Worm (Caenorhabditis elegans): ENCODE data around the gene F33G12.6.

The F33G12.6 gene

ce11 chrII:5055129-5055666, 5.5 kb downstream of the F33G12.6 start, which contains the start of the genes ify-1 and rpl-22:
Gene ify-1 (minus strand): TSS chrII:5055179.
Gene rpl-22 (plus strand): TSS chrII:5055616.
- TF ChIP-seq mab-5 (tag; optimal IDR thresholded peaks at IDR 0.05), result peak; percentile 32
- peak; percentile 18 for TF ChIP-seq ceh-43 (GFP tag; optimal IDR thresholded peaks at IDR 0.05)
- TF ChIP-seq mls-2 (tag; optimal IDR thresholded peaks at IDR 0.05), result peak; percentile 76
- TF ChIP-seq lin-13 (tag; optimal IDR thresholded peaks at IDR 0.05), result peak; percentile 98
- TF ChIP-seq elt-1 (tag; optimal IDR thresholded peaks at IDR 0.05; ENCODE audit: borderline replicate concordance, insufficient read depth), result peak; percentile 51
- TF ChIP-seq unc-62 (GFP tag; optimal IDR thresholded peaks at IDR 0.05), result peak; percentile 61
- peak; percentile 50 for TF ChIP-seq ztf-11 (tag; optimal IDR thresholded peaks at IDR 0.05)
- TF ChIP-seq nhr-2 (tag; optimal IDR thresholded peaks at IDR 0.05), result no peak
- TF ChIP-seq blmp-1 (tag; optimal IDR thresholded peaks at IDR 0.05), result no peak
- TF ChIP-seq ces-1 (GFP tag; optimal IDR thresholded peaks at IDR 0.05), result peak; percentile 82
- peak; percentile 72 for TF ChIP-seq elt-3 (tag; optimal IDR thresholded peaks at IDR 0.05)
- TF ChIP-seq sptf-1 (tag; optimal IDR thresholded peaks at IDR 0.05), result peak; percentile 62
- peak; percentile 75 for TF ChIP-seq unc-120 (tag; optimal IDR thresholded peaks at IDR 0.05; ENCODE audit: poor library complexity, severe bottlenecking)
- TF ChIP-seq M03D4.4 (tag; optimal IDR thresholded peaks at IDR 0.05), result peak; percentile 50
- no peak for TF ChIP-seq zip-8 (tag; optimal IDR thresholded peaks at IDR 0.05)
- peak; percentile 99 for TF ChIP-seq lsy-2 (tag; optimal IDR thresholded peaks at IDR 0.05)
- peak; percentile 30 for TF ChIP-seq ceh-83 (GFP tag; optimal IDR thresholded peaks at IDR 0.05)
- TF ChIP-seq mep-1 (tag; optimal IDR thresholded peaks at IDR 0.05), result peak; percentile 96
- TF ChIP-seq sem-2 (GFP tag; optimal IDR thresholded peaks at IDR 0.05), result no peak
- no peak for TF ChIP-seq tbx-8 (GFP tag; optimal IDR thresholded peaks at IDR 0.05)
- TF ChIP-seq ham-2 (GFP tag; optimal IDR thresholded peaks at IDR 0.05), result peak; percentile 69
- TF ChIP-seq bed-3 (GFP tag; optimal IDR thresholded peaks at IDR 0.05), result no peak
- TF ChIP-seq cnd-1 (tag; optimal IDR thresholded peaks at IDR 0.05), result peak; percentile 61
- TF ChIP-seq ceh-39 (tag; optimal IDR thresholded peaks at IDR 0.05), result peak; percentile 83
- peak; percentile 39 for TF ChIP-seq nhr-12 (tag; optimal IDR thresholded peaks at IDR 0.05)
- peak; percentile 83 for TF ChIP-seq hlh-1 (tag; optimal IDR thresholded peaks at IDR 0.05)
- peak; percentile 71 for TF ChIP-seq drap-1 (GFP tag; optimal IDR thresholded peaks at IDR 0.05)
- peak; percentile 95 for TF ChIP-seq nhr-237 (tag; optimal IDR thresholded peaks at IDR 0.05)
- peak; percentile 97 for TF ChIP-seq pha-4 (tag; optimal IDR thresholded peaks at IDR 0.05)
- TF ChIP-seq flh-1 (GFP tag; optimal IDR thresholded peaks at IDR 0.05), result no peak

- TF ChIP-seq mls-2 (tag; optimal IDR thresholded peaks at IDR 0.05) (no peak), ceh-39 (tag; optimal IDR thresholded peaks at IDR 0.05) (no peak), nhr-237 (tag; optimal IDR thresholded peaks at IDR 0.05) (no peak), pha-4 (tag; optimal IDR thresholded peaks at IDR 0.05) (no peak), unc-62 (GFP tag; optimal IDR thresholded peaks at IDR 0.05) (no peak), bed-3 (GFP tag; optimal IDR thresholded peaks at IDR 0.05) (no peak), tbx-8 (GFP tag; optimal IDR thresholded peaks at IDR 0.05) (no peak), lin-13 (tag; optimal IDR thresholded peaks at IDR 0.05) (no peak), unc-120 (tag; optimal IDR thresholded peaks at IDR 0.05; ENCODE audit: poor library complexity, severe bottlenecking) (no peak), nhr-28 (tag; optimal IDR thresholded peaks at IDR 0.05) (no peak), ham-2 (GFP tag; optimal IDR thresholded peaks at IDR 0.05) (no peak), sem-2 (GFP tag; optimal IDR thresholded peaks at IDR 0.05) (no peak), ces-1 (GFP tag; optimal IDR thresholded peaks at IDR 0.05) (no peak), snpc-4 (tag; optimal IDR thresholded peaks at IDR 0.05) (no peak), elt-1 (tag; optimal IDR thresholded peaks at IDR 0.05; ENCODE audit: borderline replicate concordance, insufficient read depth) (no peak), M03D4.4 (tag; optimal IDR thresholded peaks at IDR 0.05) (no peak), nhr-12 (tag; optimal IDR thresholded peaks at IDR 0.05) (no peak), ceh-83 (GFP tag; optimal IDR thresholded peaks at IDR 0.05) (no peak), lin-32 (GFP tag; optimal IDR thresholded peaks at IDR 0.05) (no peak)
Observed at ce11 chrII:5056254-5056653, 6.5 kb downstream of the F33G12.6 start.

- TF ChIP-seq mls-2 (tag; optimal IDR thresholded peaks at IDR 0.05) (peak; percentile 47), sptf-1 (tag; optimal IDR thresholded peaks at IDR 0.05) (peak; percentile 60), hlh-1 (tag; optimal IDR thresholded peaks at IDR 0.05) (no peak), snpc-4 (tag; optimal IDR thresholded peaks at IDR 0.05) (no peak), ceh-83 (GFP tag; optimal IDR thresholded peaks at IDR 0.05) (peak; percentile 73), ces-1 (GFP tag; optimal IDR thresholded peaks at IDR 0.05) (no peak), ham-2 (GFP tag; optimal IDR thresholded peaks at IDR 0.05) (peak; percentile 17), bed-3 (GFP tag; optimal IDR thresholded peaks at IDR 0.05) (peak; percentile 1), sem-2 (GFP tag; optimal IDR thresholded peaks at IDR 0.05) (peak; percentile 41), drap-1 (GFP tag; optimal IDR thresholded peaks at IDR 0.05) (peak; percentile 44), tbx-8 (GFP tag; optimal IDR thresholded peaks at IDR 0.05) (peak; percentile 35), M03D4.4 (tag; optimal IDR thresholded peaks at IDR 0.05) (peak; percentile 55)
Observed at ce11 chrII:5057315-5057714, 7.6 kb downstream of the F33G12.6 start.
